Worm (Caenorhabditis elegans) whole organism, mixed stage, embryonic: ENCODE results near the gene tsen-2.

Experiments
- blmp-1 ChIP-seq: fragments of 150-350 bp; optimal IDR thresholded peaks from 2 replicates; lab custom pipeline; 2014; ENCODE audit warnings: missing biosample characterization, missing genetic modification characterization
- ces-1 ChIP-seq: fragments of 150-350 bp; optimal IDR thresholded peaks from 2 replicates; lab custom pipeline; 2014; ENCODE audit warnings: missing biosample characterization, missing genetic modification reagents, missing genetic modification characterization
- mab-5 ChIP-seq: fragments of 150-350 bp; optimal IDR thresholded peaks from 2 replicates; lab custom pipeline; 2014; ENCODE audit warnings: missing biosample characterization, missing genetic modification characterization
- mls-2 ChIP-seq: sonication (generic microtip); optimal IDR thresholded peaks from 2 replicates; lab custom pipeline; 2016; ENCODE audit warnings: mild to moderate bottlenecking, missing genetic modification characterization, moderate library complexity, missing compliant biosample characterization
- nhr-12 ChIP-seq: fragments of 150-350 bp; optimal IDR thresholded peaks from 2 replicates; lab custom pipeline; 2014; ENCODE audit warnings: missing biosample characterization, missing genetic modification characterization

ce11 chrIII:11862149-11862548, 35.9 kb downstream of the tsen-2 start, which contains the start of gene Y56A3A.2:
- TF ChIP-seq ces-1 = no peak
- no peak for TF ChIP-seq mab-5
- TF ChIP-seq nhr-12 = no peak
- no peak for TF ChIP-seq mls-2
- no peak for TF ChIP-seq blmp-1 (tag; lab: Kevin White, UChicago)
